Worm (Caenorhabditis elegans) whole organism, late embryonic: ENCODE results near the gene rpb-12.

Source experiments
- ama-1 ChIP-seq: fragments of 150-350 bp; optimal IDR thresholded peaks from 2 replicates; lab custom pipeline; 2014
- ceh-9 ChIP-seq: sonication (generic microtip); optimal IDR thresholded peaks from 2 replicates; lab custom pipeline; 2016; ENCODE audit warnings: mild to moderate bottlenecking, missing genetic modification characterization, inconsistent platforms, missing compliant biosample characterization
- hlh-30 ChIP-seq: sonication (generic microtip); optimal IDR thresholded peaks from 2 replicates; lab custom pipeline; 2017; ENCODE audit warnings: antibody characterized with exemption, missing genetic modification characterization, missing compliant biosample characterization; ENCODE audit not compliant: insufficient read depth
- lin-11 ChIP-seq: fragments of 200-800 bp; sonication (Bioruptor generic); optimal IDR thresholded peaks from 2 replicates; lab custom pipeline; 2018; ENCODE audit warnings: mild to moderate bottlenecking, missing genetic modification characterization, missing compliant biosample characterization
- pag-3 ChIP-seq: sonication (generic microtip); optimal IDR thresholded peaks from 2 replicates; lab custom pipeline; 2016; ENCODE audit warnings: missing compliant biosample characterization, missing genetic modification characterization, borderline replicate concordance
- pha-4 ChIP-seq: fragments of 150-350 bp; optimal IDR thresholded peaks from 2 replicates; lab custom pipeline; 2018; ENCODE audit warnings: missing biosample characterization, missing genetic modification reagents, missing genetic modification characterization
- tbx-2 ChIP-seq: sonication (generic microtip); optimal IDR thresholded peaks from 2 replicates; lab custom pipeline; 2016; ENCODE audit warnings: missing genetic modification characterization, missing compliant biosample characterization
- unc-55 ChIP-seq: sonication (generic microtip); optimal IDR thresholded peaks from 2 replicates; lab custom pipeline; 2017; ENCODE audit warnings: missing biosample characterization, missing genetic modification reagents, missing genetic modification characterization
- ztf-16 ChIP-seq: sonication (generic microtip); optimal IDR thresholded peaks from 2 replicates; lab custom pipeline; 2017; ENCODE audit warnings: missing genetic modification characterization, missing compliant biosample characterization

DNA sequence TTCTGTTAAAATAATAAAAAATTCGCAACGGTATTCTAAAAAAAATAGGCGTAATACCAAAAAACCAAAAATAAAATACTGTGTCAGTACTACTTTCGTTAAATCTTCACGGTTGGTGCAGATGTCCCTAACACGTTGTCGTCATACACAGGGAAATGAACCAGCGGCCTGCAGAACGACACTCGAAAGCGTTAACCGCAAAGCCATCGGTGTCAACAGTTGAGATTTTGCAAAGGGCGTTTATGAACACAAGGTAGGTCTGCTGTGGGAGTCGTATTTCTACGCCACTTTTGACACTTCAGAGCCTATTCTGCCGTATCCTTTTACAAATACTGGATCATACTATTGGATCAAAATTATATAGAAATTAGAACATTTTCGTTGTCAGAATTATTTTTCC lies 44.5 kb upstream of the rpb-12 start:
- TF ChIP-seq unc-55 (peak; percentile 42), pha-4 (tag; lab: Kevin White, UChicago) (no peak), pag-3 (tag; lab: Kevin White, UChicago) (peak; percentile 56), tbx-2 (tag; lab: Kevin White, UChicago) (peak; percentile 91), ama-1 (no peak), hlh-30 (tag; lab: Kevin White, UChicago) (peak; percentile 53), ztf-16 (tag; lab: Kevin White, UChicago) (peak; percentile 94), ceh-9 (tag; lab: Kevin White, UChicago) (peak; percentile 66), lin-11 (tag; lab: Kevin White, UChicago) (peak; percentile 88)
